Fruit fly (Drosophila melanogaster) whole organism, embryonic: Measurements from ENCODE around the gene CG4332.

ENCODE experiments used
- Ada2b ChIP-seq: fragments of 200-800 bp; sonication (Bioruptor generic); IDR thresholded peaks from 2 replicates; pipeline ENCODE4 v1.3.6; 2022; ENCODE audit warnings: missing biosample characterization, missing genetic modification characterization
- B-H1 ChIP-seq: fragments of 200-800 bp; sonication (Bioruptor generic); IDR thresholded peaks from 3 replicates; pipeline ENCODE4 v1.3.6; 2022; ENCODE audit warnings: missing biosample characterization, missing genetic modification characterization
- CG10543 ChIP-seq: fragments of 200-800 bp; sonication (Bioruptor generic); optimal IDR thresholded peaks from 3 replicates; lab custom pipeline; 2017; ENCODE audit warnings: missing biosample characterization, mild to moderate bottlenecking, missing genetic modification characterization, moderate library complexity
- CG11398 ChIP-seq: fragments of 200-800 bp; sonication (Bioruptor generic); optimal IDR thresholded peaks from 2 replicates; lab custom pipeline; 2016; ENCODE audit warnings: missing biosample characterization, missing genetic modification characterization
- CG11696 ChIP-seq: fragments of 200-800 bp; sonication (Bioruptor generic); IDR thresholded peaks from 2 replicates; pipeline ENCODE4 v1.3.6; 2022; ENCODE audit warnings: missing biosample characterization, missing genetic modification characterization
- CG12104 ChIP-seq: fragments of 200-800 bp; sonication (Bioruptor generic); optimal IDR thresholded peaks from 3 replicates; lab custom pipeline; 2016; ENCODE audit warnings: missing biosample characterization, missing genetic modification characterization
- CG12299 ChIP-seq: fragments of 200-800 bp; sonication (Bioruptor generic); optimal IDR thresholded peaks from 2 replicates; lab custom pipeline; 2018; ENCODE audit warnings: missing biosample characterization, mild to moderate bottlenecking, missing genetic modification characterization
- CG12659 ChIP-seq: fragments of 200-800 bp; sonication (Bioruptor generic); optimal IDR thresholded peaks from 3 replicates; lab custom pipeline; 2017; ENCODE audit warnings: mild to moderate bottlenecking, missing biosample characterization, missing genetic modification reagents, missing genetic modification characterization
- CG14441 ChIP-seq: fragments of 200-800 bp; sonication (Bioruptor generic); IDR thresholded peaks from 2 replicates; pipeline ENCODE4 v1.3.6; 2022; ENCODE audit warnings: missing biosample characterization, missing genetic modification characterization
- CG15011 ChIP-seq: fragments of 200-800 bp; sonication (Bioruptor generic); optimal IDR thresholded peaks from 3 replicates; lab custom pipeline; 2018; ENCODE audit warnings: missing biosample characterization, mild to moderate bottlenecking, missing genetic modification characterization
- CG15073 ChIP-seq: fragments of 200-800 bp; sonication (Bioruptor generic); optimal IDR thresholded peaks from 2 replicates; lab custom pipeline; 2016; ENCODE audit warnings: missing biosample characterization, missing genetic modification characterization
- CG17612 ChIP-seq: fragments of 200-800 bp; sonication (Bioruptor generic); IDR thresholded peaks from 2 replicates; pipeline ENCODE4 v1.3.6; 2022; ENCODE audit warnings: missing biosample characterization, missing genetic modification characterization
- CG17912 ChIP-seq: fragments of 200-800 bp; sonication (Bioruptor generic); optimal IDR thresholded peaks from 2 replicates; lab custom pipeline; 2018; ENCODE audit warnings: missing biosample characterization, mild to moderate bottlenecking, missing genetic modification characterization
- CG1832 ChIP-seq: fragments of 200-800 bp; sonication (Bioruptor generic); optimal IDR thresholded peaks from 2 replicates; lab custom pipeline; 2017; ENCODE audit warnings: missing biosample characterization, mild to moderate bottlenecking, missing genetic modification characterization, inconsistent platforms
- CG2712 ChIP-seq: fragments of 200-800 bp; optimal IDR thresholded peaks from 3 replicates; lab custom pipeline; 2019; ENCODE audit warnings: missing biosample characterization, mild to moderate bottlenecking, missing genetic modification characterization, moderate library complexity
- CG31224 ChIP-seq: fragments of 200-800 bp; sonication (Bioruptor generic); IDR thresholded peaks from 2 replicates; pipeline ENCODE4 v1.3.6; 2022; ENCODE audit warnings: missing biosample characterization, missing genetic modification characterization
- CG32772 ChIP-seq: fragments of 200-800 bp; sonication (Bioruptor generic); IDR thresholded peaks from 2 replicates; pipeline ENCODE4 v1.3.6; 2022; ENCODE audit warnings: missing biosample characterization, missing genetic modification characterization
- CG3281 ChIP-seq: fragments of 200-800 bp; sonication (Bioruptor generic); optimal IDR thresholded peaks from 3 replicates; lab custom pipeline; 2017; ENCODE audit warnings: missing biosample characterization, mild to moderate bottlenecking, missing genetic modification characterization
- CG34422 ChIP-seq: fragments of 200-800 bp; sonication (Bioruptor generic); IDR thresholded peaks from 3 replicates; pipeline ENCODE4 v1.3.6; 2022; ENCODE audit warnings: missing biosample characterization, missing genetic modification characterization
- CG4404 ChIP-seq: fragments of 200-800 bp; sonication (Bioruptor generic); IDR thresholded peaks from 2 replicates; pipeline ENCODE4 v1.3.6; 2022; ENCODE audit warnings: missing biosample characterization, missing genetic modification characterization
- CG5245 ChIP-seq: fragments of 200-800 bp; sonication (Bioruptor generic); optimal IDR thresholded peaks from 3 replicates; lab custom pipeline; 2016; ENCODE audit warnings: missing biosample characterization, missing genetic modification characterization
- CG5953 ChIP-seq: fragments of 200-800 bp; sonication (Bioruptor generic); IDR thresholded peaks from 2 replicates; pipeline ENCODE4 v1.3.6; 2022; ENCODE audit warnings: missing biosample characterization, missing genetic modification characterization
- CG6683 ChIP-seq: fragments of 200-800 bp; sonication (Bioruptor generic); optimal IDR thresholded peaks from 2 replicates; lab custom pipeline; 2017; ENCODE audit warnings: missing biosample characterization, mild to moderate bottlenecking, missing genetic modification characterization, missing genetic modification reagents
- CG7556 ChIP-seq: fragments of 200-800 bp; sonication (Bioruptor generic); optimal IDR thresholded peaks from 2 replicates; lab custom pipeline; 2017; ENCODE audit warnings: missing biosample characterization, mild to moderate bottlenecking, missing genetic modification characterization
- CG7745 ChIP-seq: fragments of 200-800 bp; sonication (Bioruptor generic); optimal IDR thresholded peaks from 2 replicates; lab custom pipeline; 2018; ENCODE audit warnings: missing biosample characterization, mild to moderate bottlenecking, missing genetic modification characterization, moderate library complexity
- CG7963 ChIP-seq: fragments of 200-800 bp; sonication (Bioruptor generic); IDR thresholded peaks from 3 replicates; pipeline ENCODE4 v1.3.6; 2022; ENCODE audit warnings: missing biosample characterization, missing genetic modification characterization; ENCODE audit not compliant: partially characterized antibody
- Eip74EF ChIP-seq, 2 experiments: fragments of 200-800 bp in 1 of 2; fragments of >200 bp in 1 of 2; sonication (Bioruptor generic) in 1 of 2; optimal IDR thresholded peaks; 2 replicates each; lab custom pipeline; 2017 to 2019; ENCODE audit warnings: missing biosample characterization in 2 of 2, missing genetic modification characterization in 2 of 2, mild to moderate bottlenecking in 1 of 2, moderate library complexity in 1 of 2
- HmgD ChIP-seq: fragments of 200-800 bp; sonication (Bioruptor generic); optimal IDR thresholded peaks from 3 replicates; lab custom pipeline; 2016; ENCODE audit warnings: missing biosample characterization, missing genetic modification characterization
- Max ChIP-seq: fragments of 200-800 bp; sonication (Bioruptor generic); optimal IDR thresholded peaks from 2 replicates; lab custom pipeline; 2016; ENCODE audit warnings: missing biosample characterization, mild to moderate bottlenecking, missing genetic modification characterization
- Oaz ChIP-seq: fragments of 200-800 bp; sonication (Bioruptor generic); IDR thresholded peaks from 2 replicates; pipeline ENCODE4 v1.3.6; 2022; ENCODE audit warnings: missing biosample characterization, missing genetic modification characterization
- Pdp1 ChIP-seq, 2 experiments: fragments of 200-800 bp; sonication (Bioruptor generic); optimal IDR thresholded peaks; 3 replicates each; lab custom pipeline; 2016; ENCODE audit warnings: missing biosample characterization in 2 of 2, missing genetic modification characterization in 2 of 2, mild to moderate bottlenecking in 1 of 2, moderate library complexity in 1 of 2
- Usf ChIP-seq: fragments of 200-800 bp; sonication (Bioruptor generic); optimal IDR thresholded peaks from 2 replicates; lab custom pipeline; 2017; ENCODE audit warnings: missing genotype, missing biosample characterization, missing genetic modification characterization
- amos ChIP-seq: fragments of 200-800 bp; sonication (Bioruptor generic); IDR thresholded peaks from 2 replicates; pipeline ENCODE4 v1.3.6; 2022; ENCODE audit warnings: missing biosample characterization, missing genetic modification characterization; ENCODE audit not compliant: partially characterized antibody
- ap ChIP-seq: fragments of 200-800 bp; sonication (Bioruptor generic); IDR thresholded peaks from 2 replicates; pipeline ENCODE4 v1.3.6; 2022; ENCODE audit warnings: missing biosample characterization, missing genetic modification characterization
- br ChIP-seq: fragments of >200 bp; optimal IDR thresholded peaks from 2 replicates; lab custom pipeline; 2017
- cad ChIP-seq: fragments of >200 bp; optimal IDR thresholded peaks from 2 replicates; lab custom pipeline; 2017; ENCODE audit warnings: missing biosample characterization, missing genetic modification characterization
- cas ChIP-seq: fragments of 200-800 bp; sonication (Bioruptor generic); IDR thresholded peaks from 2 replicates; pipeline ENCODE4 v1.3.6; 2022; ENCODE audit warnings: missing biosample characterization, missing genetic modification characterization
- chif ChIP-seq, 2 experiments: fragments of 200-800 bp; sonication (Bioruptor generic); optimal IDR thresholded peaks; 3 replicates each; lab custom pipeline; 2016; ENCODE audit warnings: missing biosample characterization in 2 of 2, missing genetic modification characterization in 2 of 2
- chm ChIP-seq: fragments of 200-800 bp; sonication (Bioruptor generic); IDR thresholded peaks from 2 replicates; pipeline ENCODE4 v1.3.6; 2022; ENCODE audit warnings: missing biosample characterization, missing genetic modification characterization
- corto ChIP-seq: fragments of 200-800 bp; sonication (Bioruptor generic); optimal IDR thresholded peaks from 2 replicates; lab custom pipeline; 2016; ENCODE audit warnings: missing biosample characterization, mild to moderate bottlenecking, missing genetic modification characterization, moderate library complexity
- crol ChIP-seq: fragments of 200-800 bp; sonication (Bioruptor generic); IDR thresholded peaks from 2 replicates; pipeline ENCODE4 v1.3.6; 2022; ENCODE audit warnings: missing biosample characterization, missing genetic modification characterization
- fd64A ChIP-seq: fragments of 200-800 bp; sonication (Bioruptor generic); optimal IDR thresholded peaks from 3 replicates; lab custom pipeline; 2018; ENCODE audit warnings: missing biosample characterization, mild to moderate bottlenecking, missing genetic modification characterization
- kni ChIP-seq: fragments of 200-800 bp; sonication (Bioruptor generic); optimal IDR thresholded peaks from 3 replicates; lab custom pipeline; 2017; ENCODE audit warnings: mild to moderate bottlenecking, missing biosample characterization, missing genetic modification reagents, missing genetic modification characterization
- mam ChIP-seq: fragments of 200-800 bp; sonication (Bioruptor generic); optimal IDR thresholded peaks from 3 replicates; lab custom pipeline; 2016; ENCODE audit warnings: missing biosample characterization, missing genetic modification characterization
- onecut ChIP-seq: fragments of 200-800 bp; sonication (Bioruptor generic); IDR thresholded peaks from 2 replicates; pipeline ENCODE4 v1.3.6; 2022; ENCODE audit warnings: missing biosample characterization, missing genetic modification characterization
- org-1 ChIP-seq: fragments of 200-800 bp; sonication (Bioruptor generic); optimal IDR thresholded peaks from 2 replicates; lab custom pipeline; 2017; ENCODE audit warnings: missing biosample characterization, missing genetic modification characterization
- pho ChIP-seq: fragments of 200-800 bp; sonication (Bioruptor generic); optimal IDR thresholded peaks from 2 replicates; lab custom pipeline; 2016; ENCODE audit warnings: missing biosample characterization, missing genetic modification characterization
- ranshi ChIP-seq: fragments of 200-800 bp; sonication (Bioruptor generic); IDR thresholded peaks from 2 replicates; pipeline ENCODE4 v1.3.6; 2022; ENCODE audit warnings: missing biosample characterization, missing genetic modification characterization
- seq ChIP-seq: fragments of 200-800 bp; sonication (Bioruptor generic); IDR thresholded peaks from 2 replicates; pipeline ENCODE4 v1.3.6; 2022; ENCODE audit warnings: missing biosample characterization, missing genetic modification characterization
- sisA ChIP-seq: fragments of 200-800 bp; sonication (Bioruptor generic); IDR thresholded peaks from 2 replicates; pipeline ENCODE4 v1.3.6; 2022; ENCODE audit warnings: missing biosample characterization, missing genetic modification characterization
- ssp ChIP-seq: fragments of 200-800 bp; sonication (Bioruptor generic); IDR thresholded peaks from 2 replicates; pipeline ENCODE4 v1.3.6; 2022; ENCODE audit warnings: missing biosample characterization, missing genetic modification characterization

Gene CG4332

dm6 chrX:13159481-13159880 is 4.6 kb downstream of the CG4332 start, which contains the start of the genes Bap60 and CG12096 (continued):
- TF ChIP-seq CG34422 (GFP tag; lab: Robert Waterston, UW) (peak; percentile 8; the same call in 1 of the 3 replicates), pho (peak; percentile 84), CG32772 (0 out of 2 replicates have a peak, but pooled peaks have one; percentile 16), CG4404 (GFP tag; lab: Robert Waterston, UW) (peak; percentile 67), CG17612 (GFP tag; lab: Robert Waterston, UW) (no peak), CG15011 (no peak), ap (GFP tag; lab: Robert Waterston, UW) (no peak; the same call in 1 of the 2 replicates), CG3281 (no peak), Ada2b (GFP tag; lab: Robert Waterston, UW) (peak; percentile 50; the same call in 1 of the 2 replicates), B-H1 (GFP tag; lab: Robert Waterston, UW) (peak; percentile 31; the same call in 1 of the 3 replicates), CG7963 (GFP tag; lab: Robert Waterston, UW) (peak; percentile 81), amos (GFP tag; lab: Robert Waterston, UW) (peak; percentile 81), CG6683 (GFP tag; lab: Kevin White, UChicago) (peak; percentile 20), cad (no peak), fd64A (GFP tag; lab: Kevin White, UChicago) (no peak), Usf (peak; percentile 56), org-1 (GFP tag; lab: Kevin White, UChicago) (peak; percentile 40), chm (GFP tag; lab: Robert Waterston, UW) (no peak), CG2712 (tag; lab: Kevin White, UChicago) (peak; percentile 82), ranshi (GFP tag; lab: Robert Waterston, UW) (peak; percentile 50; the same call in 1 of the 2 replicates), sisA (GFP tag; lab: Robert Waterston, UW) (peak; percentile 58), CG17912 (GFP tag; lab: Kevin White, UChicago) (no peak), kni (GFP tag; lab: Kevin White, UChicago) (peak; percentile 41), CG7745 (no peak), CG14441 (GFP tag; lab: Robert Waterston, UW) (peak; percentile 51; the same call in 1 of the 2 replicates), CG10543 (GFP tag; lab: Kevin White, UChicago) (peak; percentile 73), CG1832 (no peak), mam (GFP tag; lab: Kevin White, UChicago) (peak; percentile 86), br (no peak), CG12659 (GFP tag; lab: Kevin White, UChicago) (peak; percentile 88), chif (GFP tag; optimal IDR thresholded peaks at IDR 0.05; lab: Kevin White, UChicago) (peak; percentile 62 to 65), CG15073 (GFP tag; lab: Kevin White, UChicago) (no peak), CG11398 (GFP tag; lab: Kevin White, UChicago) (peak; percentile 27), CG31224 (GFP tag; lab: Robert Waterston, UW) (peak; percentile 27; the same call in 1 of the 2 replicates), onecut (GFP tag; lab: Robert Waterston, UW) (0 out of 2 replicates have a peak, but pooled peaks have one; percentile 18), Oaz (no peak), CG7556 (GFP tag; lab: Kevin White, UChicago) (peak; percentile 60), Pdp1 (GFP tag; optimal IDR thresholded peaks at IDR 0.05; lab: Kevin White, UChicago) (peak in 1 of 2 experiments; percentile 82), CG11696 (GFP tag; lab: Robert Waterston, UW) (no peak), ssp (GFP tag; lab: Robert Waterston, UW) (peak; percentile 63), cas (peak; percentile 39; the same call in 1 of the 2 replicates), CG5245 (GFP tag; lab: Kevin White, UChicago) (peak; percentile 24), Eip74EF (GFP tag; optimal IDR thresholded peaks at IDR 0.05; lab: Kevin White, UChicago) (no peak), CG5953 (GFP tag; lab: Robert Waterston, UW) (no peak), CG12104 (peak; percentile 5), seq (GFP tag; lab: Robert Waterston, UW) (no peak), crol (no peak), CG12299 (tag; lab: Kevin White, UChicago) (peak; percentile 50), Max (GFP tag; lab: Kevin White, UChicago) (peak; percentile 63), corto (no peak), HmgD (peak; percentile 84)
